Worm (Caenorhabditis elegans) whole organism, early embryonic: Measurements from ENCODE around the gene ceh-62.

Experiments
- B0310.2 ChIP-seq: sonication (generic microtip); optimal IDR thresholded peaks from 2 replicates; lab custom pipeline; 2016; ENCODE audit warnings: mild to moderate bottlenecking, missing genetic modification characterization, missing compliant biosample characterization
- F13C5.2 ChIP-seq: sonication (generic microtip); optimal IDR thresholded peaks from 2 replicates; lab custom pipeline; 2017; ENCODE audit warnings: mild to moderate bottlenecking, missing genetic modification characterization, inconsistent platforms, missing compliant biosample characterization
- ama-1 ChIP-seq: fragments of 150-350 bp; optimal IDR thresholded peaks from 2 replicates; lab custom pipeline; 2014
- ceh-13 ChIP-seq: fragments of 200-800 bp; sonication (Bioruptor generic); optimal IDR thresholded peaks from 2 replicates; lab custom pipeline; 2018; ENCODE audit warnings: mild to moderate bottlenecking, missing genetic modification characterization, missing compliant biosample characterization
- ceh-36 ChIP-seq: sonication (generic microtip); optimal IDR thresholded peaks from 2 replicates; lab custom pipeline; 2016; ENCODE audit warnings: missing genetic modification characterization, inconsistent platforms, missing compliant biosample characterization
- ets-7 ChIP-seq: sonication (generic microtip); optimal IDR thresholded peaks from 2 replicates; lab custom pipeline; 2016; ENCODE audit warnings: missing genotype, missing genetic modification characterization, missing compliant biosample characterization
- flt-1 ChIP-seq: fragments of 200-800 bp; sonication (Bioruptor generic); IDR thresholded peaks from 2 replicates; pipeline ENCODE4 v1.3.6; 2022; ENCODE audit warnings: missing genetic modification characterization, missing compliant biosample characterization
- hnd-1 ChIP-seq: sonication (generic microtip); optimal IDR thresholded peaks from 2 replicates; lab custom pipeline; 2016; ENCODE audit warnings: missing genetic modification characterization, missing compliant biosample characterization
- tra-4 ChIP-seq: sonication (generic microtip); optimal IDR thresholded peaks from 2 replicates; lab custom pipeline; 2017; ENCODE audit warnings: missing genetic modification characterization, missing compliant biosample characterization

DNA sequence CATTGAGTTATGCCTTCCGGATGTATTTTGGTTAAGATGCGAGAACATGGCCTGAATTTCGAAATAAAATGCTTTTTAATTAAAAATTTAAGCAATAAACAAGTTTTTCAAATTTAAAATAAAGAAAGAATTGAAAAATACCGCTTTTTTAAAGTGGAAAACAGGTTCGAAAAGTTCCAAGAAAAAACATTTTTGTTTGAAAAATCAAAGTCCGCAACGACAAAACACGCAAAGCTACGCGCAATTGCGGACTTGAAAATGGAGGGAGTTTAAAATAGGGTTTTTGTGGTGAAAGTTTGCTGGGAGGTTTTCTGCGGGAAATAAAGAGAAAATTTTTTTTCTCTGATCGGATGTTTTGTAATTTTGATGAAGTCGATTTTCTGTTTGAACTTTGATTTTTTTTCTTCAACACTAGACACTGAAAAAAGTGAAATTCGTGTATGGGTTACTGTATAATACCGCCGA, 7.1 kb upstream of the ceh-62 start, which contains the start of gene npp-19:
- TF ChIP-seq ama-1 (lab: Kevin White, UChicago): no peak
- TF ChIP-seq tra-4 (tag; lab: Kevin White, UChicago): no peak
- TF ChIP-seq ceh-13 (GFP tag; lab: Kevin White, UChicago): no peak
- TF ChIP-seq ceh-36 (tag; lab: Kevin White, UChicago): no peak
- peak; percentile 53 for TF ChIP-seq F13C5.2
- no peak for TF ChIP-seq flt-1 (GFP tag; lab: Robert Waterston, UW)
- TF ChIP-seq hnd-1: no peak
- TF ChIP-seq B0310.2: no peak
- no peak for TF ChIP-seq ets-7 (tag; lab: Kevin White, UChicago)
